Fruit fly (Drosophila melanogaster) whole organism, prepupa: Measurements from ENCODE around the gene CG14082.
A peak's percentile ranks its signal among the peaks of the same experiment; 100 is the strongest.

Source experiments
- Blimp-1 ChIP-seq: fragments of 200-800 bp; sonication (Bioruptor generic); optimal IDR thresholded peaks from 3 replicates; lab custom pipeline; 2017; ENCODE audit warnings: missing biosample characterization, missing genetic modification characterization, mild to moderate bottlenecking, moderate library complexity, missing genetic modification reagents
- CG11294 ChIP-seq: fragments of 200-800 bp; sonication (Bioruptor generic); IDR thresholded peaks from 2 replicates; pipeline ENCODE4 v1.3.6; 2022; ENCODE audit warnings: missing biosample characterization, missing genetic modification characterization
- CG11902 ChIP-seq: fragments of 200-800 bp; sonication (Bioruptor generic); optimal IDR thresholded peaks from 3 replicates; lab custom pipeline; 2016; ENCODE audit warnings: missing biosample characterization, missing genetic modification characterization
- CG1621 ChIP-seq: fragments of 200-800 bp; sonication (Bioruptor generic); optimal IDR thresholded peaks from 3 replicates; lab custom pipeline; 2018; ENCODE audit warnings: missing biosample characterization, mild to moderate bottlenecking, missing genetic modification characterization
- CG31627 ChIP-seq: fragments of 200-800 bp; sonication (Bioruptor generic); optimal IDR thresholded peaks from 3 replicates; lab custom pipeline; 2016; ENCODE audit warnings: missing biosample characterization, missing genetic modification characterization
- CG32006 ChIP-seq: fragments of 200-800 bp; sonication (Bioruptor generic); optimal IDR thresholded peaks from 3 replicates; lab custom pipeline; 2017; ENCODE audit warnings: missing biosample characterization, mild to moderate bottlenecking, missing genetic modification characterization
- CG34406 ChIP-seq: fragments of 200-800 bp; sonication (Bioruptor generic); optimal IDR thresholded peaks from 3 replicates; lab custom pipeline; 2016; ENCODE audit warnings: missing biosample characterization, missing genetic modification characterization
- CG3919 ChIP-seq: fragments of 200-800 bp; sonication (Bioruptor generic); optimal IDR thresholded peaks from 3 replicates; lab custom pipeline; 2016; ENCODE audit warnings: missing biosample characterization, missing genetic modification characterization
- CG4318 ChIP-seq: fragments of 200-800 bp; sonication (Bioruptor generic); optimal IDR thresholded peaks from 3 replicates; lab custom pipeline; 2017; ENCODE audit warnings: missing biosample characterization, mild to moderate bottlenecking, missing genetic modification characterization
- CG6276 ChIP-seq: fragments of 200-800 bp; sonication (Bioruptor generic); optimal IDR thresholded peaks from 2 replicates; lab custom pipeline; 2017; ENCODE audit warnings: missing biosample characterization, mild to moderate bottlenecking, missing genetic modification characterization
- CG6792 ChIP-seq: fragments of 200-800 bp; sonication (Bioruptor generic); optimal IDR thresholded peaks from 3 replicates; lab custom pipeline; 2016; ENCODE audit warnings: missing biosample characterization, missing genetic modification characterization
- CG6808 ChIP-seq: fragments of 200-800 bp; sonication (Bioruptor generic); optimal IDR thresholded peaks from 3 replicates; lab custom pipeline; 2017; ENCODE audit warnings: missing biosample characterization, missing genetic modification characterization, mild to moderate bottlenecking, moderate library complexity, missing genetic modification reagents
- CG6854 ChIP-seq: fragments of 200-800 bp; sonication (Bioruptor generic); optimal IDR thresholded peaks from 2 replicates; lab custom pipeline; 2017; ENCODE audit warnings: missing biosample characterization, mild to moderate bottlenecking, missing genetic modification characterization
- CG8119 ChIP-seq: fragments of 200-800 bp; sonication (Bioruptor generic); IDR thresholded peaks from 3 replicates; pipeline ENCODE4 v1.3.6; 2022; ENCODE audit warnings: missing biosample characterization, missing genetic modification characterization
- CG8319 ChIP-seq: fragments of 200-800 bp; sonication (Bioruptor generic); optimal IDR thresholded peaks from 3 replicates; lab custom pipeline; 2016; ENCODE audit warnings: missing biosample characterization, missing genetic modification characterization
- CG8632 ChIP-seq: fragments of 200-800 bp; sonication (Bioruptor generic); optimal IDR thresholded peaks from 3 replicates; lab custom pipeline; 2016; ENCODE audit warnings: missing biosample characterization, missing genetic modification characterization
- CG9139 ChIP-seq: fragments of 200-800 bp; sonication (Bioruptor generic); optimal IDR thresholded peaks from 3 replicates; lab custom pipeline; 2017; ENCODE audit warnings: missing biosample characterization, mild to moderate bottlenecking, missing genetic modification characterization
- Eip75B ChIP-seq: fragments of 200-800 bp; sonication (Bioruptor generic); optimal IDR thresholded peaks from 3 replicates; lab custom pipeline; 2016; ENCODE audit warnings: missing biosample characterization, missing genetic modification characterization
- Eip78C ChIP-seq: fragments of 200-800 bp; sonication (Bioruptor generic); peaks from one replicate; lab custom pipeline; 2016; ENCODE audit warnings: missing biosample characterization, missing genetic modification characterization
- Eip93F ChIP-seq: fragments of 200-800 bp; sonication (Bioruptor generic); optimal IDR thresholded peaks from 2 replicates; lab custom pipeline; 2016; ENCODE audit warnings: missing biosample characterization, mild to moderate bottlenecking, missing genetic modification characterization
- Hr38 ChIP-seq: sonication (Bioruptor generic); optimal IDR thresholded peaks from 2 replicates; lab custom pipeline; 2016; ENCODE audit warnings: missing biosample characterization, missing genetic modification characterization
- Hr39 ChIP-seq: fragments of 200-800 bp; sonication (Bioruptor generic); optimal IDR thresholded peaks from 2 replicates; lab custom pipeline; 2016; ENCODE audit warnings: missing biosample characterization, missing genetic modification characterization
- Hr4 ChIP-seq: fragments of 200-800 bp; sonication (Bioruptor generic); optimal IDR thresholded peaks from 3 replicates; lab custom pipeline; 2016; ENCODE audit warnings: missing biosample characterization, missing genetic modification characterization
- Lpt ChIP-seq: fragments of 200-800 bp; sonication (Bioruptor generic); optimal IDR thresholded peaks from 3 replicates; lab custom pipeline; 2016; ENCODE audit warnings: missing biosample characterization, missing genetic modification characterization
- Met ChIP-seq: fragments of 200-800 bp; sonication (Bioruptor generic); optimal IDR thresholded peaks from 3 replicates; lab custom pipeline; 2016; ENCODE audit warnings: missing biosample characterization, missing genetic modification characterization
- OdsH ChIP-seq: fragments of 200-800 bp; sonication (Bioruptor generic); optimal IDR thresholded peaks from 3 replicates; lab custom pipeline; 2016; ENCODE audit warnings: missing biosample characterization, missing genetic modification characterization
- Smox ChIP-seq: fragments of 200-800 bp; sonication (Bioruptor generic); optimal IDR thresholded peaks from 3 replicates; lab custom pipeline; 2016; ENCODE audit warnings: missing biosample characterization, missing genetic modification characterization
- Sox102F ChIP-seq: fragments of 200-800 bp; sonication (Bioruptor generic); optimal IDR thresholded peaks from 2 replicates; lab custom pipeline; 2016; ENCODE audit warnings: missing biosample characterization, mild to moderate bottlenecking, missing genetic modification characterization
- Sox14 ChIP-seq: fragments of 200-800 bp; sonication (Bioruptor generic); optimal IDR thresholded peaks from 3 replicates; lab custom pipeline; 2016; ENCODE audit warnings: missing biosample characterization, missing genetic modification characterization
- achi ChIP-seq: fragments of 200-800 bp; sonication (Bioruptor generic); optimal IDR thresholded peaks from 3 replicates; lab custom pipeline; 2016; ENCODE audit warnings: missing biosample characterization, missing genetic modification characterization
- acj6 ChIP-seq: fragments of 200-800 bp; sonication (Bioruptor generic); optimal IDR thresholded peaks from 3 replicates; lab custom pipeline; 2016; ENCODE audit warnings: missing biosample characterization, missing genetic modification characterization
- dac ChIP-seq: fragments of 200-800 bp; sonication (Bioruptor generic); optimal IDR thresholded peaks from 2 replicates; lab custom pipeline; 2017; ENCODE audit warnings: missing biosample characterization, mild to moderate bottlenecking, missing genetic modification characterization
- dsx ChIP-seq: fragments of 200-800 bp; optimal IDR thresholded peaks from 3 replicates; lab custom pipeline; 2019; ENCODE audit warnings: missing biosample characterization, mild to moderate bottlenecking, missing genetic modification characterization, moderate library complexity; ENCODE audit not compliant: poor library complexity, severe bottlenecking
- eg ChIP-seq: fragments of 200-800 bp; sonication (Bioruptor generic); IDR thresholded peaks from 3 replicates; pipeline ENCODE4 v1.3.6; 2022; ENCODE audit warnings: missing biosample characterization, missing genetic modification characterization
- esn ChIP-seq: fragments of 200-800 bp; sonication (Bioruptor generic); optimal IDR thresholded peaks from 2 replicates; lab custom pipeline; 2016; ENCODE audit warnings: missing biosample characterization, mild to moderate bottlenecking, missing genetic modification characterization, moderate library complexity
- fd59A ChIP-seq: fragments of 200-800 bp; sonication (Bioruptor generic); optimal IDR thresholded peaks from 2 replicates; lab custom pipeline; 2017; ENCODE audit warnings: missing biosample characterization, mild to moderate bottlenecking, missing genetic modification characterization, missing genetic modification reagents
- fd85E ChIP-seq: fragments of 200-800 bp; sonication (Bioruptor generic); optimal IDR thresholded peaks from 3 replicates; lab custom pipeline; 2016; ENCODE audit warnings: missing biosample characterization, missing genetic modification characterization
- fkh ChIP-seq: fragments of 200-800 bp; sonication (Bioruptor generic); optimal IDR thresholded peaks from 3 replicates; lab custom pipeline; 2017; ENCODE audit warnings: missing biosample characterization, mild to moderate bottlenecking, missing genetic modification characterization, moderate library complexity
- lz ChIP-seq: fragments of 200-800 bp; sonication (Bioruptor generic); optimal IDR thresholded peaks from 3 replicates; lab custom pipeline; 2016; ENCODE audit warnings: missing biosample characterization, missing genetic modification characterization
- net ChIP-seq: fragments of 200-800 bp; sonication (Bioruptor generic); optimal IDR thresholded peaks from 3 replicates; lab custom pipeline; 2016; ENCODE audit warnings: missing biosample characterization, missing genetic modification characterization
- pdm3 ChIP-seq: fragments of 200-800 bp; sonication (Bioruptor generic); optimal IDR thresholded peaks from 3 replicates; lab custom pipeline; 2016; ENCODE audit warnings: missing biosample characterization, missing genetic modification characterization
- salr ChIP-seq, 2 experiments: fragments of 200-800 bp; sonication (Bioruptor generic); optimal IDR thresholded peaks; 3 replicates each; lab custom pipeline; 2016 to 2018; ENCODE audit warnings: missing biosample characterization in 2 of 2, missing genetic modification characterization in 2 of 2, mild to moderate bottlenecking in 1 of 2
- ss ChIP-seq, 2 experiments: fragments of 200-800 bp; sonication (Bioruptor generic); optimal IDR thresholded peaks; 2 replicates in 1 of 2; 3 replicates in 1 of 2; lab custom pipeline; 2017 to 2018; ENCODE audit warnings: mild to moderate bottlenecking in 2 of 2, missing biosample characterization in 2 of 2, missing genetic modification characterization in 2 of 2, moderate library complexity in 1 of 2
- svp ChIP-seq: fragments of 200-800 bp; sonication (Bioruptor generic); peaks from one replicate; lab custom pipeline; 2016; ENCODE audit warnings: missing biosample characterization, missing genetic modification characterization
- topi ChIP-seq: fragments of 200-800 bp; sonication (Bioruptor generic); optimal IDR thresholded peaks from 3 replicates; lab custom pipeline; 2016; ENCODE audit warnings: missing biosample characterization, missing genetic modification characterization
- vri ChIP-seq: fragments of 200-800 bp; sonication (Bioruptor generic); optimal IDR thresholded peaks from 3 replicates; lab custom pipeline; 2016; ENCODE audit warnings: missing biosample characterization, mild to moderate bottlenecking, missing genetic modification characterization

The CG14082 gene

DNA sequence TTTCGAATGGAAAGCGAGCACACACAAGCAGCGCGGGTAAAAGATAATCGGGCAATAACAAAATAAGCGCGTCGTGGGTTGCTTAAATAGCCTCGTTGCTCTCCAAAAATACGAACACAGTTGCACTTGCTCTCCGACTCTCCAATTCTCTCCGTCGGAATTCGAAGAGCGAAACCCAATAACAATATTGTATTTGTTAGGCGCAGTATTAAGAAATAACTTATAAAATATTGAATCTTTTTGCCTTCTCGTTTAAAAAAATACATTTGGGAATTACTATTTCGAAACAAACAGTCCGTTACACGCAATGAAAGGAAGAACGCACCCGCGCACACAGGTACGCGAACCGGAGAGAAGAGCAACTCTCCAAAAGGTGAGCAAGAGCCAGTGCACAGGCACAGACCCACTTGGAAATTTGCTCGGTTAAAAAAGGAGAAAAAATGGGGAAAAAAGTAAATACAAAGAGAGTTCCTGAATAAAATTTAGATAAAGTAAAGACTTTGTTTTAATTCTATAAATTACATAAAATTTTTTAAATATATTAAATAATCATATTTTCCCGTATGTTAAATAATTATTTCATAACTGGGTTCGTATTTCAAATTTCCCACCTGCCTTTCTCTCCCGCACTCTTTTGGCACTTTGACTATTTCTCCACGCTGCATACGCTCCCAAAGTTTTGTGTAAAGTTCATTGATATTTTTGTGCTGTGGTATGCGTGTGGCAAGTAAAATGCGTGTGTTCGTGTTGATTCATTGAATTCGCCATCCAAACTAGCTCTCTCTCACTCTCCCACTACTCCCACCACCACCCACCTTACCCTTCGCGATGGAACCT lies 52.2 kb downstream of the CG14082 start, which contains the start of gene Mkp3 (continued):
- TF ChIP-seq dsx (peak; percentile 83), ss (GFP tag; optimal IDR thresholded peaks at IDR 0.05; lab: Kevin White, UChicago) (peak; percentile 87 to 88), CG8119 (GFP tag; lab: Robert Waterston, UW) (peak; percentile 97), pdm3 (GFP tag; lab: Kevin White, UChicago) (peak; percentile 75), Sox102F (GFP tag; lab: Kevin White, UChicago) (peak; percentile 70), CG4318 (GFP tag; lab: Kevin White, UChicago) (peak; percentile 83), CG6792 (GFP tag; lab: Kevin White, UChicago) (peak; percentile 80), salr (GFP tag; optimal IDR thresholded peaks at IDR 0.05; lab: Kevin White, UChicago) (peak; percentile 66 to 82), Blimp-1 (GFP tag; lab: Kevin White, UChicago) (peak; percentile 65), CG6276 (peak; percentile 93), Hr4 (GFP tag; lab: Kevin White, UChicago) (peak; percentile 69), Eip78C (GFP tag; lab: Kevin White, UChicago) (peak; percentile 95), OdsH (GFP tag; lab: Kevin White, UChicago) (peak; percentile 88), CG1621 (tag; lab: Kevin White, UChicago) (peak; percentile 75), lz (GFP tag; lab: Kevin White, UChicago) (peak; percentile 63)

DNA sequence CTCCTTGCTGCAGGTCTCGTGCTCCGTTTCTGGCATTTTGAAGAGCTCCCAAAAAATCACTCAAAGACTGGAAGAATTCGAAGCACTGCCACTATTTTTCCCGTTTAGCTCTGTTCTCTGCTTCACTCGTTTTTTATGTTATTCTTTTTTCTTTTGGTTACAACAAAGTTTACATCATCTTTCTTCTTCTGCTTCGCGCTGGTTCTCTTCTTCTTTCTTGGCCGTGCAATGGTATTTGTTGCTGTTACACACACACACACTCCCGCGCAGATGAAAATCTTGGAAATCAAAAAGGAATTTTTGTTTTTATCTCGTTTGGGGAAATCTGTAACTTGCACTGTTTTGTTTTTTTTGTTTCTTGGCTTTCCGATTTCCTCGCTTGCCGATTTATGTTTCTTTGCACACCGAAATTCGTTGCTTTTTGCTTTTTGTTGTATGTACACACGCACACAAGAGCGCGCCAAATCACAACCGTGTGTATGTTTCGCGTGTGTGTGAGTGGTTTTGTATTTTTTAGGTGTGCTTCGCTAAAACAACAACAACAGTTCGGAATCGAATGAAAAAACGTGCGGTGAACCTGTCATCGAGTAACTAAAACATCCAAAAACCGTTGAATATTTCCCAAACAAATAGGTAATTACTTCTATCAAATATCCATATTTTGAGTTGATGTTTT lies 52.9 kb downstream of the CG14082 start:
- no peak for TF ChIP-seq CG9139
- no peak for TF ChIP-seq CG3919 (GFP tag; lab: Kevin White, UChicago)
- peak; percentile 52 for TF ChIP-seq CG6808
- no peak for TF ChIP-seq topi (GFP tag; lab: Kevin White, UChicago)
- TF ChIP-seq CG6792 (GFP tag; lab: Kevin White, UChicago), result no peak
- TF ChIP-seq CG11294 (GFP tag; lab: Robert Waterston, UW), result no peak
- no peak for TF ChIP-seq svp (GFP tag; lab: Kevin White, UChicago)
- no peak for TF ChIP-seq Hr39 (GFP tag; lab: Kevin White, UChicago)
- no peak for TF ChIP-seq CG8632 (GFP tag; lab: Kevin White, UChicago)
- no peak for TF ChIP-seq Sox102F (GFP tag; lab: Kevin White, UChicago)
- no peak for TF ChIP-seq CG32006 (GFP tag; lab: Kevin White, UChicago)
- TF ChIP-seq dsx, result peak; percentile 68
- no peak for TF ChIP-seq fd59A (GFP tag; lab: Kevin White, UChicago)
- TF ChIP-seq vri (GFP tag; lab: Kevin White, UChicago), result no peak
- no peak for TF ChIP-seq dac
- TF ChIP-seq Smox (GFP tag; lab: Kevin White, UChicago), result no peak
- TF ChIP-seq fkh (GFP tag; lab: Kevin White, UChicago), result peak; percentile 65
- no peak for TF ChIP-seq CG4318 (GFP tag; lab: Kevin White, UChicago)
- no peak for TF ChIP-seq CG11902 (GFP tag; lab: Kevin White, UChicago)
- no peak for TF ChIP-seq Eip93F
- no peak for TF ChIP-seq CG34406 (GFP tag; lab: Kevin White, UChicago)
- TF ChIP-seq Sox14 (GFP tag; lab: Kevin White, UChicago), result no peak
- no peak for TF ChIP-seq Eip75B (GFP tag; lab: Kevin White, UChicago)
- no peak for TF ChIP-seq Lpt (GFP tag; lab: Kevin White, UChicago)
- no peak for TF ChIP-seq Eip78C (GFP tag; lab: Kevin White, UChicago)
- peak; percentile 25 for TF ChIP-seq CG6276
- no peak for TF ChIP-seq CG8319 (GFP tag; lab: Kevin White, UChicago)
- no peak for TF ChIP-seq achi (GFP tag; lab: Kevin White, UChicago)
- no peak for TF ChIP-seq CG6854 (GFP tag; lab: Kevin White, UChicago)
- no peak for TF ChIP-seq CG31627 (GFP tag; lab: Kevin White, UChicago)
- TF ChIP-seq Met, result no peak
- TF ChIP-seq acj6 (GFP tag; lab: Kevin White, UChicago), result no peak
- no peak for TF ChIP-seq fd85E (GFP tag; lab: Kevin White, UChicago)
- TF ChIP-seq net, result no peak
- TF ChIP-seq Hr38, result no peak
- TF ChIP-seq Hr4 (GFP tag; lab: Kevin White, UChicago), result no peak
- no peak for TF ChIP-seq esn
- TF ChIP-seq CG1621 (tag; lab: Kevin White, UChicago), result no peak
- TF ChIP-seq eg (GFP tag; lab: Robert Waterston, UW), result 0 out of 3 replicates have a peak, but pooled peaks have one; percentile 11
